Fruit fly (Drosophila melanogaster) whole organism, adult: ENCODE data around the gene Irk1.

Experiments used
- CG11617 ChIP-seq: fragments of 200-800 bp; sonication (Bioruptor generic); optimal IDR thresholded peaks from 2 replicates; lab custom pipeline; 2017; ENCODE audit warnings: mild to moderate bottlenecking, missing biosample characterization, missing genetic modification reagents, missing genetic modification characterization
- CG12768 ChIP-seq: fragments of 200-800 bp; sonication (Bioruptor generic); optimal IDR thresholded peaks from 2 replicates; lab custom pipeline; 2017; ENCODE audit warnings: missing biosample characterization, missing genetic modification characterization, mild to moderate bottlenecking, moderate library complexity, missing genetic modification reagents
- CG14711 ChIP-seq: fragments of 200-800 bp; sonication (Bioruptor generic); optimal IDR thresholded peaks from 2 replicates; lab custom pipeline; 2018; ENCODE audit warnings: missing biosample characterization, mild to moderate bottlenecking, missing genetic modification characterization, moderate library complexity
- CG1620 ChIP-seq: fragments of 200-800 bp; sonication (Bioruptor generic); optimal IDR thresholded peaks from 2 replicates; lab custom pipeline; 2016; ENCODE audit warnings: missing biosample characterization, missing genetic modification characterization
- CG33017 ChIP-seq: fragments of 200-800 bp; sonication (Bioruptor generic); optimal IDR thresholded peaks from 2 replicates; lab custom pipeline; 2018; ENCODE audit warnings: missing biosample characterization, mild to moderate bottlenecking, missing genetic modification characterization, moderate library complexity
- CG5204 ChIP-seq: fragments of 200-800 bp; sonication (Bioruptor generic); optimal IDR thresholded peaks from 2 replicates; lab custom pipeline; 2016; ENCODE audit warnings: missing biosample characterization, missing genetic modification characterization
- CG7045 ChIP-seq: fragments of 200-800 bp; sonication (Bioruptor generic); optimal IDR thresholded peaks from 2 replicates; lab custom pipeline; 2017; ENCODE audit warnings: missing biosample characterization, mild to moderate bottlenecking, missing genetic modification characterization
- CG7101 ChIP-seq: fragments of 200-800 bp; sonication (Bioruptor generic); optimal IDR thresholded peaks from 2 replicates; lab custom pipeline; 2018; ENCODE audit warnings: missing biosample characterization, mild to moderate bottlenecking, missing genetic modification characterization, moderate library complexity
- Clk ChIP-seq: fragments of 200-800 bp; sonication (Bioruptor generic); optimal IDR thresholded peaks from 2 replicates; lab custom pipeline; 2017; ENCODE audit warnings: missing biosample characterization, missing genetic modification characterization
- Crg-1 ChIP-seq: fragments of 200-800 bp; sonication (Bioruptor generic); optimal IDR thresholded peaks from 2 replicates; lab custom pipeline; 2016; ENCODE audit warnings: missing biosample characterization, missing genetic modification characterization
- Hr96 ChIP-seq: fragments of 200-800 bp; sonication (Bioruptor generic); optimal IDR thresholded peaks from 2 replicates; lab custom pipeline; 2016; ENCODE audit warnings: missing biosample characterization, missing genetic modification characterization
- Mnt ChIP-seq: fragments of 200-800 bp; sonication (Bioruptor generic); optimal IDR thresholded peaks from 2 replicates; lab custom pipeline; 2016; ENCODE audit warnings: missing biosample characterization, mild to moderate bottlenecking, missing genetic modification characterization
- bab1 ChIP-seq: fragments of 200-800 bp; sonication (Bioruptor generic); optimal IDR thresholded peaks from 3 replicates; lab custom pipeline; 2019; ENCODE audit warnings: missing biosample characterization, mild to moderate bottlenecking, missing genetic modification characterization, moderate library complexity
- cic ChIP-seq: fragments of 200-800 bp; sonication (Bioruptor generic); optimal IDR thresholded peaks from 2 replicates; lab custom pipeline; 2017; ENCODE audit warnings: missing biosample characterization, mild to moderate bottlenecking, missing genetic modification characterization, moderate library complexity
- cnc ChIP-seq, 2 experiments: fragments of >200 bp; optimal IDR thresholded peaks; 2 replicates each; lab custom pipeline; 2017
- kay ChIP-seq: fragments of 200-800 bp; sonication (Bioruptor generic); peaks from one replicate; lab custom pipeline; 2016; ENCODE audit warnings: missing biosample characterization, missing genetic modification characterization, borderline replicate concordance
- ovo ChIP-seq: fragments of 200-800 bp; sonication (Bioruptor generic); optimal IDR thresholded peaks from 2 replicates; lab custom pipeline; 2016; ENCODE audit warnings: missing biosample characterization, missing genetic modification characterization
- pad ChIP-seq: fragments of 200-800 bp; sonication (Bioruptor generic); optimal IDR thresholded peaks from 3 replicates; lab custom pipeline; 2017; ENCODE audit warnings: missing biosample characterization, missing genetic modification characterization, mild to moderate bottlenecking, moderate library complexity, missing genetic modification reagents
- tj ChIP-seq: fragments of 200-800 bp; sonication (Bioruptor generic); optimal IDR thresholded peaks from 3 replicates; lab custom pipeline; 2017; ENCODE audit warnings: missing biosample characterization, mild to moderate bottlenecking, missing genetic modification characterization, moderate library complexity
- toe ChIP-seq: fragments of 200-800 bp; sonication (Bioruptor generic); optimal IDR thresholded peaks from 2 replicates; lab custom pipeline; 2016; ENCODE audit warnings: missing biosample characterization, missing genetic modification characterization

The Irk1 gene

DNA sequence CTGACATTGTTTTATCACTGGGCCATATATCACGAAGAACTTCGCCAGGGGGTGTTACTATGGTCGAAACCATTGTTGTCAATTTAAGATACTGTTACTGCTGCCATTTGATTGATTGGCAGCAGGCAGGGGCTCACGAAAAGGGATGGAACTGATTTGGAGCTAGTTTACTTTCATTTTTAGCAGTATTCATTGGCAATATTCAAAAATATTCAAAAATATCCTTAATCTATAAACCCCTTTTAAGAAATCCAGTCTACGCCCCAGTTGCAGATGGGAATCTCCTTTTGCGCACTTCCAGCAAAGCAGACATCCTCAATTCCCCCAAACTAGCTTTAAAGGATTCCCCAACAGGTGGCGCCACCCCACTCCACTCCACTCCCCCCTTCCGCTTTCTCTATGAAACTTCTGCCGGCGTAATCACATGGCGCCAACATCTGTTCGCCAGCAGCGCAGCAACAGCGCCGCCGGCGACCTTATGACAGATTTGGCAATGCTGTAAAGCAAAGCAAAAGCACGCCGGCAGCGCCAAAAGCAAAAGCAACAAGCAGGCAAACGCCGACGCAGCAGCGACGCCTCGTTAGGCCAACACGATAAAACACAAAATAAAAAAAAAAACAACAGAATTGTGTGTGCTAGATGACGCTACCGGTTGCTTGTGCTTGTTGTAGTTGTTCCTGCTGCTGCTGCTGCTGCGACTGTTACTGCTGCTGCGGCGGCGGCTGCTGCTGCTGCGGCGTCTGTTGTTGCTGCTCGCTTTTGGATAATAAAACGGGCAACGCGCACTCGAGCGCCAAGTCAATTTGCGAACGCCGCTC lies at the start of gene Irk1:
Gene Irk1 (plus strand): TSS at position 811 of the 818 bp plus-strand sequence.
- no peak for TF ChIP-seq Mnt
- peak; percentile 27 for TF ChIP-seq kay (GFP tag; lab: Kevin White, UChicago)

dm6 chr3R:23119873-23120272 lies 48.2 kb upstream of the Irk1 start:
- TF ChIP-seq CG7101 (no peak), toe (GFP tag; lab: Kevin White, UChicago) (no peak), tj (GFP tag; lab: Kevin White, UChicago) (no peak), Clk (GFP tag; lab: Kevin White, UChicago) (no peak), Mnt (no peak), kay (GFP tag; lab: Kevin White, UChicago) (no peak), CG1620 (GFP tag; lab: Kevin White, UChicago) (no peak), pad (GFP tag; lab: Kevin White, UChicago) (no peak), Hr96 (GFP tag; lab: Kevin White, UChicago) (no peak), CG5204 (no peak), cnc (optimal IDR thresholded peaks at IDR 0.05; lab: Kevin White, UChicago) (no peak), CG14711 (tag; lab: Kevin White, UChicago) (no peak), bab1 (no peak)

- TF ChIP-seq kay (GFP tag; lab: Kevin White, UChicago) (no peak), CG1620 (GFP tag; lab: Kevin White, UChicago) (no peak), cic (peak; percentile 87), tj (GFP tag; lab: Kevin White, UChicago) (no peak), CG14711 (tag; lab: Kevin White, UChicago) (no peak), CG7101 (peak; percentile 4), CG7045 (GFP tag; lab: Kevin White, UChicago) (no peak), ovo (no peak), bab1 (peak; percentile 26), Mnt (peak; percentile 7), Clk (GFP tag; lab: Kevin White, UChicago) (no peak), CG11617 (GFP tag; lab: Kevin White, UChicago) (no peak), CG12768 (GFP tag; lab: Kevin White, UChicago) (no peak)
These were observed 47.2 kb upstream of the Irk1 start for dm6 chr3R:23120933-23121332.

dm6 chr3R:23126241-23127022 lies 41.7 kb upstream of the Irk1 start, which contains the start of gene CG31365:
CG31365 (minus strand) TSS chr3R:23126422.
- TF ChIP-seq bab1 = peak; percentile 29
- TF ChIP-seq cic = no peak
- no peak for TF ChIP-seq tj (GFP tag; lab: Kevin White, UChicago)
- TF ChIP-seq CG7045 (GFP tag; lab: Kevin White, UChicago) = no peak
- TF ChIP-seq cnc (optimal IDR thresholded peaks at IDR 0.05; lab: Kevin White, UChicago) = no peak
- TF ChIP-seq CG5204 = no peak
- peak; percentile 28 for TF ChIP-seq CG11617 (GFP tag; lab: Kevin White, UChicago)
- no peak for TF ChIP-seq Mnt
- TF ChIP-seq pad (GFP tag; lab: Kevin White, UChicago) = no peak
- TF ChIP-seq kay (GFP tag; lab: Kevin White, UChicago) = no peak

DNA sequence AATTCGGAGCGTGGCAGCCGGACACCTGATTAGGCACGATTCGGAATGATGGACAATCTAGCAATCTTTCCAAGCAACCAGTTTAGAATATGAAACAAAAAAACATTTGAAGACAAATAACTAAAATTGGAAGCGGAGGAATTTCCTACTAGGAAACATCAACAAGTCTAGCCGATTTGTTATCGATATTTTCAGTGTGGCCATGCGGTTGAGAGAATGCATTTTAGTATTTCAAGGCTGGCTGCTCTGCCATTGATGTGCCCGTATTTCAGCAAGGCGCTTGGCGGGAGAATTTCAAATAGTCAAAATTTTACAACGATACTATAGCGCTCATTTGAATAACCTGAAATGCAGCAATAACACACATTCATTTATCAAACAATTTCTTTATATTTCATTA lies 40.3 kb upstream of the Irk1 start, which contains the start of gene CG31457:
Gene CG31457 (minus strand): TSS at position 186 of the 400 bp plus-strand sequence.
- peak; percentile 49 for TF ChIP-seq bab1
- TF ChIP-seq CG11617 (GFP tag; lab: Kevin White, UChicago) = no peak

dm6 chr3R:23129617-23130016 lies 38.5 kb upstream of the Irk1 start:
- no peak for TF ChIP-seq pad (GFP tag; lab: Kevin White, UChicago)
- TF ChIP-seq toe (GFP tag; lab: Kevin White, UChicago) = no peak
- TF ChIP-seq kay (GFP tag; lab: Kevin White, UChicago) = no peak
- TF ChIP-seq cnc (optimal IDR thresholded peaks at IDR 0.05; lab: Kevin White, UChicago) = no peak
- TF ChIP-seq Clk (GFP tag; lab: Kevin White, UChicago) = no peak
- no peak for TF ChIP-seq CG12768 (GFP tag; lab: Kevin White, UChicago)
- TF ChIP-seq Crg-1 = no peak
- TF ChIP-seq CG1620 (GFP tag; lab: Kevin White, UChicago) = no peak
- TF ChIP-seq CG7101 = no peak
- TF ChIP-seq cic = no peak
- TF ChIP-seq CG11617 (GFP tag; lab: Kevin White, UChicago) = no peak
- no peak for TF ChIP-seq Mnt
- no peak for TF ChIP-seq CG5204
- TF ChIP-seq Hr96 (GFP tag; lab: Kevin White, UChicago) = no peak
- TF ChIP-seq ovo = no peak
- no peak for TF ChIP-seq CG7045 (GFP tag; lab: Kevin White, UChicago)
- TF ChIP-seq CG14711 (tag; lab: Kevin White, UChicago) = no peak
- no peak for TF ChIP-seq bab1
- no peak for TF ChIP-seq CG33017
